Worm (Caenorhabditis elegans): Measurements from ENCODE around the gene pde-12.

pde-12 gene

DNA sequence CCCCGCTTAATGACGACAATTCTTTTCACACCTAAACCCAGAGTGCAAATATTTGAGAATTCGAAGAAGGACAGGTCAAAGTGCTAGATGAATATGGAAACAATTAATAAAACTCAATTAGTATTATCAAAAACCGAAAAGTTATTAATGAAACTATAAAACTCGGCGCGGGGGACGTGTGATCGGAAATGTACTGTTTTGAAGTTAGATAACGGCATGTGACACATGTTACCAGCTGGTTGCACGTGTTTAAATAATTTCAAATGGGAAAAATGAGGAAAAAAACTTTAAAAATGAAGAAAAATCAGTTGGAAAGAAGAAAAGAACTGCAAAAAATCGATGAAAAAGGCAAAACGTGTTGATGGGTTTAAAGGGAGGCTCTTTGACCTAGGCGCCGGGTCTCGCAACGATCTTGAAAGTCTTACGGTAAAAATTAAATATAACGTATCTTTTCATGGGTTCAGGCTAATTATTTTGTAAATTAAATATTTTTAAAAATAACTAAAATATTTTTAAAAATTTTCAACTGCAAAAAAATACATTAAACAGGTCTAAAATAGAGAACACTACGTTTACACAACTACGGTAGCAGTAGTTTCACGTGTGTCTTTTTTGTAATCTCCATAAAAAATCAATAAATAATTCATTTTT lies 24.1 kb downstream of the pde-12 start (continued):
- TF ChIP-seq dpff-1 (tag; optimal IDR thresholded peaks at IDR 0.05), result no peak
- TF ChIP-seq B0019.2 (GFP tag; conservative IDR thresholded peaks at IDR 0.05), result no peak
- TF ChIP-seq ceh-79 (tag; optimal IDR thresholded peaks at IDR 0.05), result no peak
- TF ChIP-seq hmg-20 (GFP tag; IDR thresholded peaks at IDR 0.05), result no peak
- no peak for TF ChIP-seq ceh-58 (GFP tag; IDR thresholded peaks at IDR 0.05)
- TF ChIP-seq Y67H2A.10 (GFP tag; conservative IDR thresholded peaks at IDR 0.05), result no peak
- no peak for TF ChIP-seq fkh-3 (tag; optimal IDR thresholded peaks at IDR 0.05)
- no peak for TF ChIP-seq ama-1 (optimal IDR thresholded peaks at IDR 0.05)
- TF ChIP-seq ama-1 (GFP tag; optimal IDR thresholded peaks at IDR 0.05), result no peak
- no peak for TF ChIP-seq tlf-1 (GFP tag; optimal IDR thresholded peaks at IDR 0.05)
- TF ChIP-seq lsl-1 (GFP tag; optimal IDR thresholded peaks at IDR 0.05), result peak; percentile 96
- no peak for TF ChIP-seq chd-7 (tag; optimal IDR thresholded peaks at IDR 0.05)
- no peak for TF ChIP-seq somi-1 (GFP tag; optimal IDR thresholded peaks at IDR 0.05)
- TF ChIP-seq Y53F4B.3 (GFP tag; IDR thresholded peaks at IDR 0.05), result no peak
- TF ChIP-seq C17E4.6 (GFP tag; IDR thresholded peaks at IDR 0.05), result no peak
- TF ChIP-seq tbx-9 (tag; optimal IDR thresholded peaks at IDR 0.05; ENCODE audit: borderline replicate concordance), result no peak
- peak; percentile 77 for TF ChIP-seq xnd-1 (tag; optimal IDR thresholded peaks at IDR 0.05)
- TF ChIP-seq nhr-80 (tag; optimal IDR thresholded peaks at IDR 0.05), result peak; percentile 4
- TF ChIP-seq sea-2 (GFP tag; IDR thresholded peaks at IDR 0.05), result no peak
- peak; percentile 37; the same call in 1 of the 2 replicates for TF ChIP-seq dox-1 (GFP tag; IDR thresholded peaks at IDR 0.05)
- no peak for TF ChIP-seq Y56A3A.18 (GFP tag; IDR thresholded peaks at IDR 0.05)
- no peak for TF ChIP-seq hrde-1 (tag; optimal IDR thresholded peaks at IDR 0.05; ENCODE audit: borderline replicate concordance)
- TF ChIP-seq ets-4 (GFP tag; optimal IDR thresholded peaks at IDR 0.05), result no peak
- no peak for TF ChIP-seq ztf-18 (tag; optimal IDR thresholded peaks at IDR 0.05)
- TF ChIP-seq mel-28 (tag; optimal IDR thresholded peaks at IDR 0.05; ENCODE audit: borderline replicate concordance), result no peak
- no peak for TF ChIP-seq snpc-1.1 (tag; optimal IDR thresholded peaks at IDR 0.05; ENCODE audit: insufficient read depth)
- TF ChIP-seq snpc-1.3 (tag; optimal IDR thresholded peaks at IDR 0.05; ENCODE audit: insufficient read depth), result no peak

DNA sequence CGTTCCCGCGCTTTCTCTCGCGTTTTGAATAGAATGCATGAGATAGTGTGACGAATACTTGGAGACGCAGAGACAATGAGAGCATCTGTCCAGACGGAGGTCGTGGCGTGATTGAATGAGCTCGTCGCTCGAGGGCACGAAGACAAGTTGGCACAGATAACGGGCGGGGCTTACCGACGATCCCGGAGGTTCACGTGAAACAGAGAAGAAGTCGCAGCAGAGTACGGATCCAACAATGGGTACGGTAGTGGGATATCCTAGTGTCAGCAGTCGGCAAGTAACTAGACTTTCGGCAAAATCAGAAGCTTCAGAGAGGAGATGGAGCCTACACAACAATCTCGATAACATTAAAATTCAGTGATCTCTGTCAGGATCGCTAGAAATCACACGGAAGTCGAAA lies 25.0 kb downstream of the pde-12 start:
- TF ChIP-seq F37B4.10 (GFP tag; IDR thresholded peaks at IDR 0.05) (no peak), lin-35 (GFP tag; optimal IDR thresholded peaks at IDR 0.05) (no peak), hmg-1.2 (GFP tag; IDR thresholded peaks at IDR 0.05) (peak; percentile 51; the same call in 1 of the 2 replicates), rec-8 (tag; optimal IDR thresholded peaks at IDR 0.05) (no peak), lin-54 (GFP tag; optimal IDR thresholded peaks at IDR 0.05) (peak; percentile 26), snpc-1.1 (tag; optimal IDR thresholded peaks at IDR 0.05; ENCODE audit: insufficient read depth) (no peak), K12H6.12 (tag; optimal IDR thresholded peaks at IDR 0.05) (peak; percentile 52), ets-4 (GFP tag; optimal IDR thresholded peaks at IDR 0.05) (no peak), lir-1 (GFP tag; conservative IDR thresholded peaks at IDR 0.05) (no peak), sea-2 (GFP tag; IDR thresholded peaks at IDR 0.05) (no peak), mcd-1 (GFP tag; IDR thresholded peaks at IDR 0.05) (peak; percentile 35; the same call in 1 of the 2 replicates), chd-7 (tag; optimal IDR thresholded peaks at IDR 0.05) (peak; percentile 65), nfyb-1 (GFP tag; IDR thresholded peaks at IDR 0.05) (peak; percentile 74; the same call in 1 of the 2 replicates), egl-44 (GFP tag; IDR thresholded peaks at IDR 0.05) (no peak; the same call in 1 of the 2 replicates), pbrm-1 (GFP tag; IDR thresholded peaks at IDR 0.05) (no peak), F55B11.4 (tag; optimal IDR thresholded peaks at IDR 0.05; ENCODE audit: borderline replicate concordance, insufficient read depth) (no peak), madf-6 (GFP tag; IDR thresholded peaks at IDR 0.05) (0 out of 2 replicates have a peak, but pooled peaks have one; percentile 17), ztf-3 (GFP tag; optimal IDR thresholded peaks at IDR 0.05) (no peak), egl-18 (GFP tag; IDR thresholded peaks at IDR 0.05) (no peak), somi-1 (GFP tag; optimal IDR thresholded peaks at IDR 0.05) (peak; percentile 21), F33H1.4 (GFP tag; IDR thresholded peaks at IDR 0.05) (no peak), F23B12.7 (tag; optimal IDR thresholded peaks at IDR 0.05; ENCODE audit: insufficient read depth) (no peak), cebp-2 (GFP tag; IDR thresholded peaks at IDR 0.05) (peak; percentile 77; the same call in 1 of the 2 replicates), him-1 (tag; optimal IDR thresholded peaks at IDR 0.05) (no peak), F49E8.2 (tag; optimal IDR thresholded peaks at IDR 0.05; ENCODE audit: insufficient read depth) (no peak)

Data from whole organism, young adult.